Worm (Caenorhabditis elegans) whole organism, L4 larva: ENCODE results near the gene cest-13.

ENCODE experiments used
- D1046.2 ChIP-seq: fragments of 200-800 bp; sonication (Bioruptor generic); IDR thresholded peaks from 2 replicates; pipeline ENCODE4 v1.3.6; 2022; ENCODE audit warnings: missing genetic modification characterization, missing compliant biosample characterization
- F10B5.3 ChIP-seq: sonication (generic microtip); optimal IDR thresholded peaks from 2 replicates; lab custom pipeline; 2016; ENCODE audit warnings: mild to moderate bottlenecking, missing genetic modification characterization, missing compliant biosample characterization
- F26F4.8 ChIP-seq: fragments of 200-800 bp; sonication (Bioruptor generic); conservative IDR thresholded peaks from 2 replicates; pipeline ENCODE4 v1.3.6; 2022; ENCODE audit warnings: missing genetic modification characterization, missing compliant biosample characterization
- F44E2.7 ChIP-seq: fragments of 200-800 bp; sonication (Bioruptor generic); IDR thresholded peaks from 2 replicates; pipeline ENCODE4 v2.1.2; 2022; ENCODE audit warnings: missing genetic modification characterization, missing compliant biosample characterization
- F49E8.2 ChIP-seq: sonication (generic microtip); optimal IDR thresholded peaks from 2 replicates; lab custom pipeline; 2016; ENCODE audit warnings: missing compliant biosample characterization, mild to moderate bottlenecking, missing genetic modification characterization, borderline replicate concordance
- R02D3.7 ChIP-seq: fragments of 150-350 bp; sonication (generic microtip); optimal IDR thresholded peaks from 3 replicates; lab custom pipeline; 2014; ENCODE audit warnings: missing biosample characterization, missing genetic modification characterization
- Y75B8A.6 ChIP-seq: fragments of 200-800 bp; sonication (Bioruptor generic); IDR thresholded peaks from 2 replicates; pipeline ENCODE4 v1.3.6; 2022; ENCODE audit warnings: missing genetic modification reagents, missing genetic modification characterization, missing compliant biosample characterization
- ZK337.2 ChIP-seq: fragments of 200-800 bp; sonication (Bioruptor generic); IDR thresholded peaks from 2 replicates; pipeline ENCODE4 v1.3.6; 2022; ENCODE audit warnings: missing genetic modification reagents, missing genetic modification characterization, missing compliant biosample characterization
- ZK546.5 ChIP-seq, 2 experiments: sonication (generic microtip); optimal IDR thresholded peaks; 2 replicates each; lab custom pipeline; 2017; ENCODE audit warnings: missing biosample characterization in 2 of 2, missing genetic modification characterization in 2 of 2
- aha-1 ChIP-seq: fragments of 150-350 bp; peaks from one replicate; lab custom pipeline; 2014; ENCODE audit warnings: missing biosample characterization, missing genetic modification characterization
- aly-2 ChIP-seq: sonication (generic microtip); optimal IDR thresholded peaks from 2 replicates; lab custom pipeline; 2018; ENCODE audit warnings: missing biosample characterization, missing genetic modification characterization
- ama-1 ChIP-seq: fragments of 150-350 bp; optimal IDR thresholded peaks from 2 replicates; lab custom pipeline; 2014; ENCODE audit warnings: inconsistent platforms, mixed read lengths
- arid-1 ChIP-seq: fragments of 200-800 bp; sonication (Bioruptor generic); conservative IDR thresholded peaks from 2 replicates; pipeline ENCODE4 v1.3.6; 2022; ENCODE audit warnings: missing genetic modification reagents, missing genetic modification characterization, missing compliant biosample characterization
- attf-4 ChIP-seq: sonication (generic microtip); optimal IDR thresholded peaks from 3 replicates; lab custom pipeline; 2017; ENCODE audit warnings: missing biosample characterization, missing genetic modification characterization
- ceh-20 ChIP-seq: fragments of 200-800 bp; sonication (Bioruptor generic); IDR thresholded peaks from 2 replicates; pipeline ENCODE4 v1.3.6; 2022; ENCODE audit warnings: missing genetic modification reagents, missing genetic modification characterization, missing compliant biosample characterization
- ceh-28 ChIP-seq: fragments of 150-350 bp; optimal IDR thresholded peaks from 2 replicates; lab custom pipeline; 2014; ENCODE audit warnings: missing biosample characterization, missing genetic modification reagents, missing genetic modification characterization
- ceh-32 ChIP-seq: sonication (generic microtip); optimal IDR thresholded peaks from 2 replicates; lab custom pipeline; 2016; ENCODE audit warnings: mild to moderate bottlenecking, missing genetic modification characterization, missing compliant biosample characterization; ENCODE audit not compliant: poor library complexity
- ceh-82 ChIP-seq: sonication (generic microtip); optimal IDR thresholded peaks from 2 replicates; lab custom pipeline; 2017; ENCODE audit warnings: missing biosample characterization, missing genetic modification characterization
- cey-2 ChIP-seq: sonication (generic microtip); optimal IDR thresholded peaks from 3 replicates; lab custom pipeline; 2017; ENCODE audit warnings: missing genetic modification characterization, mild to moderate bottlenecking, missing compliant biosample characterization, antibody characterized with exemption, borderline replicate concordance; ENCODE audit not compliant: insufficient read depth
- daf-16 ChIP-seq, 3 experiments: sonication (generic microtip); optimal IDR thresholded peaks; 2 replicates each; lab custom pipeline; 2016 to 2017; ENCODE audit warnings: missing genetic modification characterization in 3 of 3, missing genetic modification reagents in 3 of 3, mild to moderate bottlenecking in 2 of 3, missing compliant biosample characterization in 2 of 3, missing biosample characterization in 1 of 3, moderate library complexity in 1 of 3
- daf-19 ChIP-seq: fragments of 200-800 bp; sonication (Bioruptor generic); conservative IDR thresholded peaks from 2 replicates; pipeline ENCODE4 v1.3.6; 2022; ENCODE audit warnings: missing genetic modification characterization, missing compliant biosample characterization
- dmd-6 ChIP-seq: fragments of 200-800 bp; sonication (Bioruptor generic); IDR thresholded peaks from 2 replicates; pipeline ENCODE4 v1.3.6; 2022; ENCODE audit warnings: missing genetic modification reagents, missing genetic modification characterization, missing compliant biosample characterization
- dmd-8 ChIP-seq: fragments of 200-800 bp; sonication (Bioruptor generic); IDR thresholded peaks from 2 replicates; pipeline ENCODE4 v1.3.6; 2022; ENCODE audit warnings: missing genetic modification characterization, missing compliant biosample characterization
- duxl-1 ChIP-seq: sonication (generic microtip); optimal IDR thresholded peaks from 2 replicates; lab custom pipeline; 2016; ENCODE audit warnings: mild to moderate bottlenecking, missing genetic modification characterization, moderate library complexity, missing compliant biosample characterization; ENCODE audit not compliant: poor library complexity
- dve-1 ChIP-seq: sonication (generic microtip); optimal IDR thresholded peaks from 2 replicates; lab custom pipeline; 2017; ENCODE audit warnings: antibody characterized with exemption, mild to moderate bottlenecking, missing genetic modification characterization, missing compliant biosample characterization; ENCODE audit not compliant: insufficient read depth
- egl-43 ChIP-seq: fragments of 200-800 bp; sonication (Bioruptor generic); IDR thresholded peaks from 2 replicates; pipeline ENCODE4 v1.3.6; 2022; ENCODE audit warnings: missing genetic modification reagents, missing genetic modification characterization, missing compliant biosample characterization
- fkh-10 ChIP-seq: fragments of 150-350 bp; optimal IDR thresholded peaks from 2 replicates; lab custom pipeline; 2014; ENCODE audit warnings: missing biosample characterization, missing genetic modification reagents, missing genetic modification characterization
- fos-1 ChIP-seq: fragments of 150-350 bp; optimal IDR thresholded peaks from 2 replicates; lab custom pipeline; 2014; ENCODE audit warnings: missing biosample characterization, missing genetic modification characterization
- hif-1 ChIP-seq, 2 experiments: sonication (generic microtip); optimal IDR thresholded peaks; 2 replicates each; lab custom pipeline; 2016 to 2017; ENCODE audit warnings: missing compliant biosample characterization in 2 of 2, missing genetic modification characterization in 2 of 2, missing genetic modification reagents in 2 of 2, missing genotype in 2 of 2, mild to moderate bottlenecking in 1 of 2
- hlh-11 ChIP-seq: fragments of 200-800 bp; sonication (Bioruptor generic); optimal IDR thresholded peaks from 2 replicates; lab custom pipeline; 2018; ENCODE audit warnings: mild to moderate bottlenecking, missing genetic modification characterization, missing compliant biosample characterization
- lin-1 ChIP-seq: fragments of 200-800 bp; sonication (Bioruptor generic); IDR thresholded peaks from 2 replicates; pipeline ENCODE4 v1.3.6; 2022; ENCODE audit warnings: missing genetic modification reagents, missing genetic modification characterization, missing compliant biosample characterization
- lin-29 ChIP-seq: fragments of 200-800 bp; sonication (Bioruptor generic); IDR thresholded peaks from 2 replicates; pipeline ENCODE4 v1.3.6; 2022; ENCODE audit warnings: missing genetic modification reagents, missing genetic modification characterization, missing compliant biosample characterization
- lir-3 ChIP-seq: sonication (generic microtip); optimal IDR thresholded peaks from 2 replicates; lab custom pipeline; 2016; ENCODE audit warnings: mild to moderate bottlenecking, missing genetic modification characterization, missing compliant biosample characterization
- madf-9 ChIP-seq: fragments of 200-800 bp; sonication (Bioruptor generic); conservative IDR thresholded peaks from 2 replicates; pipeline ENCODE4 v1.3.6; 2022; ENCODE audit warnings: missing genetic modification reagents, missing genetic modification characterization, missing compliant biosample characterization
- nhr-102 ChIP-seq: sonication (generic microtip); optimal IDR thresholded peaks from 2 replicates; lab custom pipeline; 2016; ENCODE audit warnings: mild to moderate bottlenecking, missing genetic modification characterization, moderate library complexity, missing compliant biosample characterization
- nhr-111 ChIP-seq: fragments of 200-800 bp; sonication (Bioruptor generic); optimal IDR thresholded peaks from 2 replicates; lab custom pipeline; 2018; ENCODE audit warnings: mild to moderate bottlenecking, missing genetic modification characterization, missing compliant biosample characterization
- nhr-28 ChIP-seq: fragments of 150-350 bp; optimal IDR thresholded peaks from 2 replicates; lab custom pipeline; 2014; ENCODE audit warnings: missing biosample characterization, missing genetic modification characterization
- nhr-41 ChIP-seq: fragments of 200-800 bp; sonication (Bioruptor generic); IDR thresholded peaks from 2 replicates; pipeline ENCODE4 v1.3.6; 2022; ENCODE audit warnings: missing genetic modification reagents, missing genetic modification characterization, missing compliant biosample characterization
- nhr-42 ChIP-seq: fragments of 200-800 bp; sonication (Bioruptor generic); IDR thresholded peaks from 2 replicates; pipeline ENCODE4 v1.3.6; 2022; ENCODE audit warnings: missing genetic modification characterization, missing compliant biosample characterization
- nhr-76 ChIP-seq: fragments of 150-350 bp; optimal IDR thresholded peaks from 2 replicates; lab custom pipeline; 2014; ENCODE audit warnings: missing biosample characterization, missing genetic modification characterization
- php-3 ChIP-seq: fragments of 200-800 bp; sonication (Bioruptor generic); IDR thresholded peaks from 2 replicates; pipeline ENCODE4 v1.3.6; 2022; ENCODE audit warnings: missing genetic modification reagents, missing genetic modification characterization, missing compliant biosample characterization
- pqm-1 ChIP-seq: sonication (generic microtip); optimal IDR thresholded peaks from 2 replicates; lab custom pipeline; 2017; ENCODE audit warnings: missing biosample characterization, missing genetic modification characterization
- rbr-2 ChIP-seq: sonication (generic microtip); optimal IDR thresholded peaks from 2 replicates; lab custom pipeline; 2016; ENCODE audit warnings: missing genotype, missing genetic modification characterization, missing compliant biosample characterization
- saeg-2 ChIP-seq: fragments of 200-800 bp; sonication (Bioruptor generic); IDR thresholded peaks from 2 replicates; pipeline ENCODE4 v1.3.6; 2022; ENCODE audit warnings: missing genetic modification reagents, missing genetic modification characterization, missing compliant biosample characterization
- set-16 ChIP-seq: fragments of 200-800 bp; sonication (Bioruptor generic); IDR thresholded peaks from 2 replicates; pipeline ENCODE4 v1.3.6; 2022; ENCODE audit warnings: missing genetic modification reagents, missing genetic modification characterization, missing compliant biosample characterization
- skn-1 ChIP-seq: fragments of 150-350 bp; optimal IDR thresholded peaks from 2 replicates; lab custom pipeline; 2014; ENCODE audit warnings: missing biosample characterization, missing genetic modification characterization
- spr-1 ChIP-seq: sonication (generic microtip); optimal IDR thresholded peaks from 2 replicates; lab custom pipeline; 2016; ENCODE audit warnings: mild to moderate bottlenecking, missing genetic modification characterization, missing compliant biosample characterization
- tag-97 ChIP-seq: fragments of 200-800 bp; sonication (Bioruptor generic); IDR thresholded peaks from 2 replicates; pipeline ENCODE4 v1.3.6; 2022; ENCODE audit warnings: missing genetic modification characterization, missing compliant biosample characterization
- vab-7 ChIP-seq: fragments of 200-800 bp; sonication (Bioruptor generic); IDR thresholded peaks from 2 replicates; pipeline ENCODE4 v1.3.6; 2022; ENCODE audit warnings: missing genetic modification reagents, missing genetic modification characterization, missing compliant biosample characterization
- zfp-3 ChIP-seq: fragments of 200-800 bp; sonication (Bioruptor generic); conservative IDR thresholded peaks from 2 replicates; pipeline ENCODE4 v1.3.6; 2022; ENCODE audit warnings: missing genetic modification reagents, missing genetic modification characterization, missing compliant biosample characterization
- ztf-11 ChIP-seq: fragments of 150-350 bp; optimal IDR thresholded peaks from 2 replicates; lab custom pipeline; 2014; ENCODE audit warnings: missing biosample characterization, missing genetic modification characterization

cest-13 gene

ce11 chrX:13744543-13745113 lies 15.4 kb upstream of the cest-13 start:
- TF ChIP-seq ama-1 (lab: Kevin White, UChicago) (no peak), fkh-10 (GFP tag; lab: Kevin White, UChicago) (no peak), php-3 (GFP tag; lab: Robert Waterston, UW) (no peak), set-16 (GFP tag; lab: Robert Waterston, UW) (no peak), lir-3 (tag; lab: Kevin White, UChicago) (no peak), tag-97 (GFP tag; lab: Robert Waterston, UW) (no peak), madf-9 (GFP tag; lab: Robert Waterston, UW) (no peak), hlh-11 (tag; lab: Kevin White, UChicago) (peak; percentile 84), nhr-41 (GFP tag; lab: Robert Waterston, UW) (no peak), F10B5.3 (tag; lab: Kevin White, UChicago) (no peak), duxl-1 (tag; lab: Kevin White, UChicago) (no peak), saeg-2 (GFP tag; lab: Robert Waterston, UW) (no peak), spr-1 (no peak), egl-43 (no peak), ceh-82 (tag; lab: Kevin White, UChicago) (no peak), zfp-3 (GFP tag; lab: Robert Waterston, UW) (no peak), nhr-28 (tag; lab: Kevin White, UChicago) (peak; percentile 95), F26F4.8 (GFP tag; lab: Robert Waterston, UW) (no peak), nhr-102 (no peak), vab-7 (GFP tag; lab: Robert Waterston, UW) (no peak), daf-16 (GFP tag; optimal IDR thresholded peaks at IDR 0.05; lab: Kevin White, UChicago) (no peak), daf-16 (tag; optimal IDR thresholded peaks at IDR 0.05; lab: Kevin White, UChicago) (no peak), cey-2 (no peak), F49E8.2 (no peak), ZK337.2 (GFP tag; lab: Robert Waterston, UW) (no peak), F44E2.7 (GFP tag; lab: Robert Waterston, UW) (no peak), ceh-32 (tag; lab: Kevin White, UChicago) (no peak), ZK546.5 (tag; optimal IDR thresholded peaks at IDR 0.05; lab: Kevin White, UChicago) (no peak), nhr-111 (GFP tag; lab: Kevin White, UChicago) (no peak), hif-1 (tag; optimal IDR thresholded peaks at IDR 0.05; lab: Kevin White, UChicago) (peak in 1 of 2 experiments; percentile 47), arid-1 (GFP tag; lab: Robert Waterston, UW) (no peak), aly-2 (tag; lab: Kevin White, UChicago) (no peak), nhr-42 (GFP tag; lab: Robert Waterston, UW) (no peak), ceh-20 (peak; percentile 47; the same call in 1 of the 2 replicates), lin-29 (no peak), D1046.2 (GFP tag; lab: Robert Waterston, UW) (no peak), skn-1 (tag; lab: Kevin White, UChicago) (no peak), Y75B8A.6 (GFP tag; lab: Robert Waterston, UW) (no peak), nhr-76 (tag; lab: Kevin White, UChicago) (no peak), R02D3.7 (tag; lab: Kevin White, UChicago) (no peak), dmd-6 (GFP tag; lab: Robert Waterston, UW) (peak; percentile 84), pqm-1 (tag; lab: Kevin White, UChicago) (peak; percentile 38), dve-1 (tag; lab: Kevin White, UChicago) (peak; percentile 8), aha-1 (tag; lab: Kevin White, UChicago) (peak; percentile 42), lin-1 (no peak), ceh-28 (tag; lab: Kevin White, UChicago) (no peak), ztf-11 (tag; lab: Kevin White, UChicago) (no peak), rbr-2 (tag; lab: Kevin White, UChicago) (no peak), daf-19 (GFP tag; lab: Robert Waterston, UW) (no peak), dmd-8 (no peak), fos-1 (no peak), attf-4 (tag; lab: Kevin White, UChicago) (no peak)
